Worm (Caenorhabditis elegans) whole organism, L4/young adult: ENCODE results near the gene Y48C3A.12.

ENCODE experiments used
- W03F9.2 ChIP-seq: fragments of 150-350 bp; optimal IDR thresholded peaks from 2 replicates; lab custom pipeline; 2014; ENCODE audit warnings: missing biosample characterization, missing genetic modification characterization
- dao-5 ChIP-seq: sonication (generic microtip); optimal IDR thresholded peaks from 2 replicates; lab custom pipeline; 2016; ENCODE audit warnings: missing genotype, missing genetic modification characterization, moderate library complexity, missing compliant biosample characterization
- him-1 ChIP-seq: sonication (generic microtip); optimal IDR thresholded peaks from 2 replicates; lab custom pipeline; 2016; ENCODE audit warnings: missing genotype, missing genetic modification reagents, missing genetic modification characterization, missing compliant biosample characterization

Y48C3A.12 gene

DNA sequence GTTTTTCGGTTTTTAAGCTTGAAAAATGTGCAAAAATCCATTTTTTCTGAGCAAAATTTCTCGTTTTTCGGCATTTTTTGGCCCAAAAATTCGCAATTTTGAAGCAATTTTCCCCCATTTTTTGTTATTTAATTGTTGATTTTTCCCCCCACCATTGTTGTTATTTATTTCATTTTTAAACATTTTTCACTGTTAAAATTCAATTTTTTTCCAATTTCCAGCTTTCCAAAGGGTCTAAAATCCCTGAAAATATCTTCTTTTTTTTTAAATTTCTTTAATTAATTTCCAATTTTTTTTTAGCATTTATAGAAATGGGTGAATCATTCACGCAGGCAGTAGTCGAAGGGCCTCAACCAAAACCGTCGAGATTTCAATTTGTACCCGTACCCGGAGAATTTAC, at the start of gene Y48C3A.12:
Gene Y48C3A.12, plus strand, starts transcription at position 301 of the 400 bp plus-strand sequence.
- TF ChIP-seq W03F9.2 (tag; lab: Kevin White, UChicago), result no peak
- no peak for TF ChIP-seq him-1 (tag; lab: Kevin White, UChicago)
- TF ChIP-seq dao-5 (tag; lab: Kevin White, UChicago), result no peak

DNA sequence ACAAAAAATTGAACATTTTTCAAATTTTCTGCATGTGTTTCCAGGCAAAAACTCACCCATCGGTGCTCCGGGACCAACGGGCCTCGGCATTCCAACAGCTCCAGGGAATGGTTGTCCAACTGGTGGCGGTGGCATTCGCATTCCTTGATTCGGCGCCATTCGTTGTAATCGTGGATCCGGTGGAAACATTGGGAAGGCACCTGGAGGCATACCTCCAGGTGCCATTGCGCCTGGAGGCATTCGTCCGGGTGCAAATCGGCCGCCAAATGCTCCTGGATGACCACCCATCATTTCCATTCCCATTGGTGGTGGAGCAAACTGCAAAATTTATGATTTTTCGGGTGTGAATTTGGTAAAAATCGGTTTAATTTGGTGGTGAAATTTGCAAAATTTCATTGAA, 49.7 kb upstream of the Y48C3A.12 start:
- TF ChIP-seq him-1 (tag; lab: Kevin White, UChicago) (no peak), W03F9.2 (tag; lab: Kevin White, UChicago) (no peak), dao-5 (tag; lab: Kevin White, UChicago) (no peak)

DNA sequence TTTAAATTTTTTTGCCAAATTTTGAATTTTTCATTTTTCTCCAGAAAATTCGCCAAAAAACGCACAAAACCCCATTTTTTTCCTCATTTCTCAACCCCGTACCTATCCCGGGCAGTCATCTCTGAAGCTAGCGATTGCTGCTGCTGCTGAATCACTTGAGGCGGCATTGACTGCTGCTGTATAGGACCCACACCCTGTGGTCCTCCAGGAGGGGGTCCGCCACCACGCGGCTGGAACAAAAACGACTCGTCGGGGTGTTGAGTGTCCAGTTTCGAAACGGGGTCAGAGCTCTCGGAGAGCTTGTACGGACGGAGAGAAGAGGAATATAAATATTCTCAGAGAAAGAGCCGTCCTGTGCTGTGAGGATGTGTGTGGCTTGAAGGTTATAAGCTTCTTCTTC, 45.9 kb upstream of the Y48C3A.12 start, which contains the start of gene sam-10:
Gene sam-10, minus strand, starts transcription at position 167 of the 400 bp plus-strand sequence.
- no peak for TF ChIP-seq him-1 (tag; lab: Kevin White, UChicago)
- no peak for TF ChIP-seq dao-5 (tag; lab: Kevin White, UChicago)
- TF ChIP-seq W03F9.2 (tag; lab: Kevin White, UChicago), result no peak

DNA sequence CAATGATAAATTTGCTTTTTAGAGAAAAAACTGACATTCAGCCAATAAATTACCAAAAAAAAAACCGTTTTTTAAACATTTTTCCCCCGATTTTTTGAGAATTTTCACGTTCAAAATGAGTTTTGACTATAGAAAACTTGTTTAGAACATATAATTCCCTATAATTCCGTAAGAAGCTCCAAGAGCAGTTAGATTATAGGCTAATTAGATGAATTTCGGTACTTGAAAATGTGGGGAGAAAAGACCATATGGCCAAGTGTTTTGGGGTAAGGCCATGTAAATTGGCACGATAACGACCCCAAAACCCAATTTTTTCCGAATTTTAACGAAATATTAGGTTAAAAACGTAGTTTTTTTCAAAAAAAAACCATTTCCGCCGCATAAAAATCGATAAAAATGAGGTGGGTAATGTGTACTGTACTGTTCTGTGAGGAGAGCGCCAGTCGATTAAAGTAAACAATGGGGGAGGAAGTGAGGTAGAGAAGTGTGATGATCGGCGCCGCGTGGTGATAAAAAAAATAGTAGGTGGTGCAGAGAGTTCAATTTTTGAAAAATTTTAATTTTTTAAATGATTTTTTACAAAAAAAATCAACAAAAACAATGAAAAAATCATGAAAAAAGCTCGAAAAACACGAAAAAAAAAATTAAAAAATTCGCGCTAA, 43.0 kb upstream of the Y48C3A.12 start:
- no peak for TF ChIP-seq him-1 (tag; lab: Kevin White, UChicago)
- no peak for TF ChIP-seq dao-5 (tag; lab: Kevin White, UChicago)
- TF ChIP-seq W03F9.2 (tag; lab: Kevin White, UChicago), result no peak

DNA sequence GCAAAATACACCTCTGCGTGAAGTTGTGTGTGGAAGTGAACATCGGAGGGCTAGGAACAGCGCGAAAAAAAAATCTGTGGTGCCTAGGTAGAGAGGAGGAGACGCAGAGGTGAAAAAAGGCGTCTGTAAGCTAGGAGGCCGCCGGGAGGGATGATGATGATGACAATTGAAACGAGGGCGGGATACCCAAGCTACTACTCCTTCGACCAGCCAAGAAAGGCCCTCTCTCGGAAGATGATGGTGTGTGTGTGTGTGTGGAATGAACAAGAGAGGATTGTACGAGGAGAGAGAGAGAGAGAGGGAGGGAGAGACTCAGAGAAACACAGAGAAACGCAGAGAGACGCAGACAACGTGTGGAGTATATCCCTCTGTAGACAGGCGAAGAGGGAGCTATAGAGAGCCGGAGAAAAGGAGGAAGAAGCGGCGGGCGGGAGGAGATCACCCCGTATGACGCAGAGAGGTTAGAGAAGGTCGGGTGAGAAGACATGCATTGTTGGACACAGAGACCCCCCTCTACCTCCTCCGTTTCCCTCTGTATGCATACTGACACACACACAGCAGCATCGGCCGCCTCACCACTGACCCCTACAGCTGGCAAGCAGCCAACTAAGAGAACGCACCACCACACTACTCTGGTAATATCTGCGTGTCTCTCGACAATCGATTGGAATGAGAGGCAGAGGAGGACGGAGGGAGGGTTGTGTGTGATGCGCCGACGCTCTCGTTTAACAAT, 41.1 kb upstream of the Y48C3A.12 start:
- TF ChIP-seq him-1 (tag; lab: Kevin White, UChicago), result peak; percentile 91
- peak; percentile 13 for TF ChIP-seq W03F9.2 (tag; lab: Kevin White, UChicago)
- TF ChIP-seq dao-5 (tag; lab: Kevin White, UChicago), result no peak

DNA sequence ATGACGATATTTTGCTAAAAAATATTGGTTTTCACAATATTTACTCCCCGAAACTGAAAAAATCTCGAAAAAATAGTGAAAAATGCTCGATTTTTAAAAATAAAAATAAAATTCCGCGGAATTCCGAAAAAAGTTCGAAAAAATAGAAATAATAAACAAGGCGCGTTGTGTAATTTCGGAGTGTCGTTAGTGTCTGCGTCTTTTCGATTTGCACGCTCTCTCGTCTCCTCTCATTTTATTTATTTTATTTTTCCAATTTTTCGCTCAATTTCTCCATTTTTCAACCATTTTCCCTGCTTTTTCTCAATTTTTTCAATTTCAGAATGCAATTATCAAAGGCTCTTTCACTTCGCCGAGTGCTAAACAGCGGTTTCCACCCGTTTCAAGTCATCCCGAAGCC, 38.3 kb upstream of the Y48C3A.12 start, which contains the start of gene mrpl-20:
Gene mrpl-20, plus strand, starts transcription at position 323 of the 400 bp plus-strand sequence.
- TF ChIP-seq dao-5 (tag; lab: Kevin White, UChicago), result no peak
- no peak for TF ChIP-seq W03F9.2 (tag; lab: Kevin White, UChicago)
- no peak for TF ChIP-seq him-1 (tag; lab: Kevin White, UChicago)

DNA sequence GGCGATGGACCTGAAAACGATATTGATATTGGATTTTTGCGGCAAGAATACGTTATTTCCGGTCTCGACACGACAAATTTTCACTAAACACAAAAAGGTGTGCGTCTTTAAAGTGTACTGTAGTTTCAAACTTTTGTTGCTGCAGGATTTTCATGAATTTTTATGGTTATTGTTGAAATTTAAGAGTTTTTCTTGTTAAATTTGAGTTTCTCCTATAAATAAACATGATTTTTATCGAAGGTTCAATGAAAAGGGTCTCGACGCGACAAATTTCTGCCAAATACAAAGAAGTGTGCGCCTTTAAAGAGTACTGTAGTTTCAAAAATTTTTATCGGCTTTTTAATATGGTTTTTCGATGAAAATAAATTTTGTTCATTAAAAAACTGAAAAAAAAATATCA, 36.2 kb upstream of the Y48C3A.12 start:
- TF ChIP-seq dao-5 (tag; lab: Kevin White, UChicago) (no peak), him-1 (tag; lab: Kevin White, UChicago) (no peak), W03F9.2 (tag; lab: Kevin White, UChicago) (no peak)

DNA sequence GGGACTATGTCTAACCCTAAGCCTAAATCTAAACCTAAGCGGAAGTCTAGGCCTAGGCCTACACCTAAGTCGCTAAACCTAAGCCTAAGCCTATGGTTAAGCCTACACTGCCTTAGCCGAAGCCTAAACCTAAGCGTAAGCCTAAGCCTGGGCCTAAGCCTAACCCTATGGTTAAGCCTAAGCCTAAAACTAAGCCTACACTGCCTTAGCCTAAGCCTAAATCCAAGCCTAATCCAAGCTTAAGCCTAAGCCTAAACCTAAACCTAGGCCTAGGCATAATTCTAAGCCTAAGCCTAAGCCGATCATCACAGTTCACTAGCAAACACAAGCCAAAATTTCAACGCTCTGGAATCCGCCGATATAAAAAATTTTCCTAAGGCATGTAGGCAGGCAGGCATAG, 34.9 kb upstream of the Y48C3A.12 start:
- TF ChIP-seq dao-5 (tag; lab: Kevin White, UChicago) (no peak), W03F9.2 (tag; lab: Kevin White, UChicago) (no peak), him-1 (tag; lab: Kevin White, UChicago) (no peak)

DNA sequence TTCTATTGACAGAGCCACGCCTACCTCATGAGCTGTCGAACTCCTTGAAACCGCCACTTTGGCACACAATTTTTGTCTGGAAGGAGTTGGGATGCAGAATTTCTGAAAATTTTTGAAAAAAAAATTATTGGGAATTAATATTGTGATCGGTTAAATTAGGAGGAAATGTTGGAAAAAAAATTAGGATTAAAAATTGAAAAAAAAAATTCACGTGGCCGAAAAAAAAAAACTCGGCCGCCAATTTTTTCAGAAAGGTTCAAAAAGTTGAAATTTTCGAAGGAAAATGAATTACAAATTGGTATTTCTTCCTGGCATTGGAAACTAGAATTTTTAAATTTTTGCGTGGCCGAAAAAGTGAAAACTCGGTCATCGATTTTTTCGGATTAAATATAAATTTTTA, 20.1 kb upstream of the Y48C3A.12 start, which contains the start of gene dmsr-3:
Gene dmsr-3, minus strand, starts transcription at position 101 of the 400 bp plus-strand sequence.
- TF ChIP-seq W03F9.2 (tag; lab: Kevin White, UChicago), result no peak
- TF ChIP-seq dao-5 (tag; lab: Kevin White, UChicago), result no peak
- TF ChIP-seq him-1 (tag; lab: Kevin White, UChicago), result no peak

DNA sequence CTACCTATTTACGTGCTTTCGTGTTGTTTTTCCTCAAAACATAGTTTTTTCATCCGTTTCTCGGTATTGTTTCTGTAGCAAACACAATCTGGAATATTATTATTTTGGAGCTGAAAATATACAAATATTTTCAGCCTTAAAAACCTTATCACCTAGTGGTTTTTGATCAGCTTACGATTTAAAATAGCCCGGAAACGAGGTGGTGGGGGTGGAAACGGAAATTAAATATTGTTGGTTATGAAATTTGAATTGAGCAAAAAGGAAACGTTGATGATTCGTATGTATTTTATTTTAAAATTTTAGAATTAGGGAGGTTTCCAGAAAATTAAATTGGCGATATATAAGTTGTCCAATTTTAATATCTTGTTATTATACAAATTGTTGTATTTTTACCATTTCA, 8.4 kb upstream of the Y48C3A.12 start:
- no peak for TF ChIP-seq dao-5 (tag; lab: Kevin White, UChicago)
- TF ChIP-seq W03F9.2 (tag; lab: Kevin White, UChicago), result no peak
- TF ChIP-seq him-1 (tag; lab: Kevin White, UChicago), result no peak

DNA sequence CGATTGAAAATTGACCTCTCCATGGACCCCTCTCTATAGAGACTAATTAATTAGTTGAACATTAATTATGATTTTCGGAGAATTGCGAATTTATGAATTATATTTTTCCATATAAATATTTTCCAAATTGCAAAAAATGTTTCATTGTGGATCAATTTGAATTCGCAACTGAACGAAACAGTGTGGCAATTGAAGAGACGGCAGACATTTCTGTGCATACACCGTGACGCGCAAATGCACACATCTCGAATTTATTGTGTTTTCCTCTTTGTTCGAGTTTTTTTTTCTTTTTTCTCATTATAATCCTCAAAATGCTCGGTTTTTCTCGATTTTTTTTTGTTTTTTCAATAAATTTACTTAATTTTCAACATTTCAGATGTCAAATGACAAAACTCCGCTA, 7.0 kb upstream of the Y48C3A.12 start, which contains the start of gene Y48C3A.20:
Gene Y48C3A.20, plus strand, starts transcription at position 377 of the 400 bp plus-strand sequence.
- TF ChIP-seq W03F9.2 (tag; lab: Kevin White, UChicago) (peak; percentile 91), him-1 (tag; lab: Kevin White, UChicago) (no peak)

DNA sequence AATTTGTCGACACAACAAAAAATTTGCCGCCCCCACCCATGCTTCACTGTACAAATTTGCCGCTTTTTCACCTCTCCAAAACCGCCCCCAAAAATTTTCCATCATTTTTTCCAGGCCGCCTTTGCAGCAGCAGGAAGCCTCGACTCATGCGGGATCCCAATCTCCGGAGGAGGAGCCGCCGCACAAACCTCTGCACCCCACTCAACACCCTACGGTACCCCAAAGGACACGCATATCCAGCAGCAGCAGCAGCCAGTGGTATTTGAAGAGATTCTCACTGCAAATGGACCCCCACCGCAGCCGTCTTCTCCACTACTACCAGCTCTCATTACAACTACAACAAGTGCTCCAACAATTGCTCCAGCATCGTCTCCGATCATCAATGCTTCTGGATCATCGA, 6.8 kb downstream of the Y48C3A.12 start:
- TF ChIP-seq him-1 (tag; lab: Kevin White, UChicago), result no peak
- TF ChIP-seq W03F9.2 (tag; lab: Kevin White, UChicago), result no peak
- TF ChIP-seq dao-5 (tag; lab: Kevin White, UChicago), result no peak

DNA sequence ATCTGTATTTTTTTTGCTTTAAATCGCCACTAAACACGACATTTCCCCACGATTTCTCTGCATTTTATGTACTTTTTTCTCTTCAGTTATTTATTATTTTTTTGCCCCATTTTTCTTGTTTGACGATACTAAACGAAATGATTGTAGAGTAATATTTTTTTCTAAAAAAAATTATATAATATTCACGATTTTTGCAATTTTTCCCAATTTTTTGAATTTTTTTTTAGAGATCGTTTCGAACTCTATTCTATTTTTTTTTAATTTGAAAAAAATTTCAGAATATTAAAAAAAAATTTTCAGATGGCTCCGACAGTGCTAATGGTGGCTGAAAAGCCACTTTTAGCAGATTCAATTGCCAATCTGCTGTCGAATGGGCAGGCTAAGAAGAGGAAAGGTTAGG, 13.2 kb downstream of the Y48C3A.12 start, which contains the start of gene Y48C3A.14:
Gene Y48C3A.14, plus strand, starts transcription at position 301 of the 400 bp plus-strand sequence.
- no peak for TF ChIP-seq W03F9.2 (tag; lab: Kevin White, UChicago)
- TF ChIP-seq him-1 (tag; lab: Kevin White, UChicago), result no peak
- TF ChIP-seq dao-5 (tag; lab: Kevin White, UChicago), result no peak
